Fruit fly (Drosophila melanogaster) whole organism, embryonic: ENCODE data around the gene RhoGEF4.

ENCODE experiments used
- Antp ChIP-seq: fragments of 200-800 bp; sonication (Bioruptor generic); optimal IDR thresholded peaks from 3 replicates; lab custom pipeline; 2016; ENCODE audit warnings: missing biosample characterization, missing genetic modification characterization
- CG10147 ChIP-seq: fragments of 200-800 bp; sonication (Bioruptor generic); optimal IDR thresholded peaks from 2 replicates; lab custom pipeline; 2019; ENCODE audit warnings: missing biosample characterization, mild to moderate bottlenecking, missing genetic modification characterization, moderate library complexity
- CG1024 ChIP-seq: fragments of 200-800 bp; sonication (Bioruptor generic); IDR thresholded peaks from 2 replicates; pipeline ENCODE4 v1.3.6; 2022; ENCODE audit warnings: missing biosample characterization, missing genetic modification characterization
- CG10959 ChIP-seq: fragments of 200-800 bp; sonication (Bioruptor generic); IDR thresholded peaks from 2 replicates; pipeline ENCODE4 v1.3.6; 2022; ENCODE audit warnings: missing biosample characterization, missing genetic modification characterization
- CG14014 ChIP-seq: fragments of 200-800 bp; sonication (Bioruptor generic); IDR thresholded peaks from 2 replicates; pipeline ENCODE4 v1.3.6; 2022; ENCODE audit warnings: missing biosample characterization, missing genetic modification characterization
- CG15011 ChIP-seq: fragments of 200-800 bp; sonication (Bioruptor generic); optimal IDR thresholded peaks from 3 replicates; lab custom pipeline; 2018; ENCODE audit warnings: missing biosample characterization, mild to moderate bottlenecking, missing genetic modification characterization
- CG15601 ChIP-seq: fragments of 200-800 bp; sonication (Bioruptor generic); optimal IDR thresholded peaks from 3 replicates; lab custom pipeline; 2019; ENCODE audit warnings: missing biosample characterization, mild to moderate bottlenecking, missing genetic modification characterization, moderate library complexity
- CG1603 ChIP-seq: fragments of 200-800 bp; sonication (Bioruptor generic); optimal IDR thresholded peaks from 2 replicates; lab custom pipeline; 2019; ENCODE audit warnings: missing biosample characterization, mild to moderate bottlenecking, missing genetic modification characterization, moderate library complexity
- CG16779 ChIP-seq: fragments of 200-800 bp; sonication (Bioruptor generic); IDR thresholded peaks from 2 replicates; pipeline ENCODE4 v1.3.6; 2022; ENCODE audit warnings: missing biosample characterization, missing genetic modification characterization
- CG17385 ChIP-seq: fragments of 200-800 bp; sonication (Bioruptor generic); optimal IDR thresholded peaks from 3 replicates; lab custom pipeline; 2018; ENCODE audit warnings: missing biosample characterization, mild to moderate bottlenecking, missing genetic modification characterization
- CG17568 ChIP-seq: fragments of 200-800 bp; sonication (Bioruptor generic); optimal IDR thresholded peaks from 2 replicates; lab custom pipeline; 2018; ENCODE audit warnings: missing biosample characterization, mild to moderate bottlenecking, missing genetic modification characterization, moderate library complexity
- CG17829 ChIP-seq: fragments of 200-800 bp; optimal IDR thresholded peaks from 2 replicates; lab custom pipeline; 2019; ENCODE audit warnings: missing biosample characterization, mild to moderate bottlenecking, missing genetic modification characterization, moderate library complexity
- CG34224 ChIP-seq: fragments of 200-800 bp; sonication (Bioruptor generic); IDR thresholded peaks from 3 replicates; pipeline ENCODE4 v1.3.6; 2022; ENCODE audit warnings: missing biosample characterization, missing genetic modification characterization; ENCODE audit not compliant: partially characterized antibody
- CG3838 ChIP-seq: fragments of 200-800 bp; sonication (Bioruptor generic); optimal IDR thresholded peaks from 3 replicates; lab custom pipeline; 2016; ENCODE audit warnings: missing biosample characterization, missing genetic modification characterization
- CG43689 ChIP-seq: fragments of 200-800 bp; sonication (Bioruptor generic); IDR thresholded peaks from 2 replicates; pipeline ENCODE4 v1.3.6; 2022; ENCODE audit warnings: missing biosample characterization, missing genetic modification characterization
- CG4820 ChIP-seq: fragments of 200-800 bp; sonication (Bioruptor generic); optimal IDR thresholded peaks from 3 replicates; lab custom pipeline; 2016; ENCODE audit warnings: missing biosample characterization, missing genetic modification characterization
- CG5245 ChIP-seq: fragments of 200-800 bp; sonication (Bioruptor generic); optimal IDR thresholded peaks from 3 replicates; lab custom pipeline; 2016; ENCODE audit warnings: missing biosample characterization, missing genetic modification characterization
- CG6272 ChIP-seq: fragments of 200-800 bp; sonication (Bioruptor generic); IDR thresholded peaks from 2 replicates; pipeline ENCODE4 v1.3.6; 2022; ENCODE audit warnings: missing biosample characterization, missing genetic modification characterization
- CG7839 ChIP-seq: fragments of 200-800 bp; sonication (Bioruptor generic); optimal IDR thresholded peaks from 3 replicates; lab custom pipeline; 2018; ENCODE audit warnings: missing biosample characterization, mild to moderate bottlenecking, missing genetic modification characterization, moderate library complexity
- CG7963 ChIP-seq: fragments of 200-800 bp; sonication (Bioruptor generic); IDR thresholded peaks from 3 replicates; pipeline ENCODE4 v1.3.6; 2022; ENCODE audit warnings: missing biosample characterization, missing genetic modification characterization; ENCODE audit not compliant: partially characterized antibody
- CG7987 ChIP-seq: fragments of 200-800 bp; sonication (Bioruptor generic); optimal IDR thresholded peaks from 2 replicates; lab custom pipeline; 2018; ENCODE audit warnings: missing biosample characterization, mild to moderate bottlenecking, missing genetic modification characterization, moderate library complexity
- CG9932 ChIP-seq: fragments of 200-800 bp; sonication (Bioruptor generic); IDR thresholded peaks from 2 replicates; pipeline ENCODE4 v1.3.6; 2022; ENCODE audit warnings: missing biosample characterization, missing genetic modification characterization
- Doc2 ChIP-seq: fragments of 200-800 bp; sonication (Bioruptor generic); IDR thresholded peaks from 2 replicates; pipeline ENCODE4 v1.3.6; 2022; ENCODE audit warnings: missing biosample characterization, missing genetic modification characterization
- E2f1 ChIP-seq: fragments of 200-800 bp; sonication (Bioruptor generic); IDR thresholded peaks from 2 replicates; pipeline ENCODE4 v1.3.6; 2022; ENCODE audit warnings: missing biosample characterization, missing genetic modification characterization
- Fer1 ChIP-seq: fragments of 200-800 bp; sonication (Bioruptor generic); optimal IDR thresholded peaks from 2 replicates; lab custom pipeline; 2017; ENCODE audit warnings: missing biosample characterization, mild to moderate bottlenecking, missing genetic modification characterization
- Fer2 ChIP-seq: fragments of 200-800 bp; sonication (Bioruptor generic); optimal IDR thresholded peaks from 2 replicates; lab custom pipeline; 2018; ENCODE audit warnings: missing biosample characterization, mild to moderate bottlenecking, missing genetic modification characterization, moderate library complexity
- HLH4C ChIP-seq: fragments of 200-800 bp; sonication (Bioruptor generic); IDR thresholded peaks from 3 replicates; pipeline ENCODE4 v1.3.6; 2022; ENCODE audit warnings: missing biosample characterization, missing genetic modification characterization; ENCODE audit not compliant: partially characterized antibody
- HLH54F ChIP-seq: fragments of 200-800 bp; sonication (Bioruptor generic); optimal IDR thresholded peaks from 3 replicates; lab custom pipeline; 2016; ENCODE audit warnings: missing biosample characterization, missing genetic modification characterization
- Hey ChIP-seq: fragments of 200-800 bp; sonication (Bioruptor generic); optimal IDR thresholded peaks from 3 replicates; lab custom pipeline; 2018; ENCODE audit warnings: missing biosample characterization, mild to moderate bottlenecking, missing genetic modification characterization
- HmgD ChIP-seq: fragments of 200-800 bp; sonication (Bioruptor generic); optimal IDR thresholded peaks from 3 replicates; lab custom pipeline; 2016; ENCODE audit warnings: missing biosample characterization, missing genetic modification characterization
- Hr51 ChIP-seq, 2 experiments: fragments of 200-800 bp; sonication (Bioruptor generic); optimal IDR thresholded peaks; 2 replicates in 1 of 2; 3 replicates in 1 of 2; lab custom pipeline; 2016 to 2018; ENCODE audit warnings: missing biosample characterization in 2 of 2, missing genetic modification characterization in 2 of 2, mild to moderate bottlenecking in 1 of 2, moderate library complexity in 1 of 2
- MTF-1 ChIP-seq: fragments of 200-800 bp; sonication (Bioruptor generic); optimal IDR thresholded peaks from 2 replicates; lab custom pipeline; 2018; ENCODE audit warnings: missing biosample characterization, mild to moderate bottlenecking, missing genetic modification characterization, borderline replicate concordance
- Mad ChIP-seq: fragments of 200-800 bp; sonication (Bioruptor generic); optimal IDR thresholded peaks from 2 replicates; lab custom pipeline; 2016; ENCODE audit warnings: missing biosample characterization, missing genetic modification characterization
- Max ChIP-seq: fragments of 200-800 bp; sonication (Bioruptor generic); optimal IDR thresholded peaks from 2 replicates; lab custom pipeline; 2016; ENCODE audit warnings: missing biosample characterization, mild to moderate bottlenecking, missing genetic modification characterization
- Oli ChIP-seq: fragments of 200-800 bp; sonication (Bioruptor generic); optimal IDR thresholded peaks from 2 replicates; lab custom pipeline; 2018; ENCODE audit warnings: missing biosample characterization, mild to moderate bottlenecking, missing genetic modification characterization, moderate library complexity
- Stat92E ChIP-seq, 3 experiments: fragments of >200 bp in 2 of 3; fragments of 200-800 bp in 1 of 3; sonication (Bioruptor generic) in 1 of 3; optimal IDR thresholded peaks; 2 replicates each; lab custom pipeline; 2017 to 2019; ENCODE audit warnings: missing biosample characterization in 3 of 3, missing genetic modification characterization in 3 of 3, mild to moderate bottlenecking in 1 of 3, moderate library complexity in 1 of 3
- da ChIP-seq: fragments of 200-800 bp; sonication (Bioruptor generic); optimal IDR thresholded peaks from 2 replicates; lab custom pipeline; 2016; ENCODE audit warnings: missing biosample characterization, missing genetic modification characterization
- danr ChIP-seq: fragments of 200-800 bp; sonication (Bioruptor generic); IDR thresholded peaks from 2 replicates; pipeline ENCODE4 v1.3.6; 2022; ENCODE audit warnings: missing biosample characterization, missing genetic modification characterization
- dati ChIP-seq: fragments of 200-800 bp; sonication (Bioruptor generic); IDR thresholded peaks from 2 replicates; pipeline ENCODE4 v1.3.6; 2022; ENCODE audit warnings: missing biosample characterization, missing genetic modification characterization
- hb ChIP-seq: fragments of 200-800 bp; sonication (Bioruptor generic); IDR thresholded peaks from 3 replicates; pipeline ENCODE4 v1.3.6; 2022; ENCODE audit warnings: missing biosample characterization, missing genetic modification characterization; ENCODE audit not compliant: partially characterized antibody
- ind ChIP-seq: fragments of 200-800 bp; sonication (Bioruptor generic); optimal IDR thresholded peaks from 3 replicates; lab custom pipeline; 2016; ENCODE audit warnings: missing biosample characterization, missing genetic modification characterization
- lmd ChIP-seq: fragments of 200-800 bp; sonication (Bioruptor generic); IDR thresholded peaks from 2 replicates; pipeline ENCODE4 v1.3.6; 2022; ENCODE audit warnings: missing biosample characterization, missing genetic modification characterization
- oc ChIP-seq: fragments of 200-800 bp; sonication (Bioruptor generic); optimal IDR thresholded peaks from 2 replicates; lab custom pipeline; 2018; ENCODE audit warnings: missing biosample characterization, mild to moderate bottlenecking, missing genetic modification characterization, moderate library complexity
- rib ChIP-seq: fragments of 200-800 bp; sonication (Bioruptor generic); IDR thresholded peaks from 2 replicates; pipeline ENCODE4 v1.3.6; 2022; ENCODE audit warnings: missing biosample characterization, missing genetic modification characterization
- slp2 ChIP-seq: fragments of 200-800 bp; sonication (Bioruptor generic); optimal IDR thresholded peaks from 2 replicates; lab custom pipeline; 2016; ENCODE audit warnings: missing biosample characterization, missing genetic modification characterization
- so ChIP-seq: fragments of 200-800 bp; sonication (Bioruptor generic); IDR thresholded peaks from 3 replicates; pipeline ENCODE4 v1.3.6; 2022; ENCODE audit warnings: missing biosample characterization, missing genetic modification characterization
- tll ChIP-seq, 2 experiments: fragments of 200-800 bp in 1 of 2; fragments of >200 bp in 1 of 2; sonication (Bioruptor generic) in 1 of 2; optimal IDR thresholded peaks; 2 replicates each; lab custom pipeline; 2017 to 2019; ENCODE audit warnings: missing biosample characterization in 2 of 2, missing genetic modification characterization in 2 of 2, mild to moderate bottlenecking in 1 of 2, moderate library complexity in 1 of 2
- twi ChIP-seq: fragments of 200-800 bp; optimal IDR thresholded peaks from 2 replicates; lab custom pipeline; 2019; ENCODE audit warnings: missing biosample characterization, mild to moderate bottlenecking, missing genetic modification characterization, moderate library complexity

RhoGEF4 gene

dm6 chr3L:7356386-7357117 is 33.3 kb upstream of the RhoGEF4 start, which contains the start of gene CTCF:
CTCF (minus strand) TSS chr3L:7356713.
- peak; percentile 62 for TF ChIP-seq Fer1 (GFP tag; lab: Kevin White, UChicago)
- TF ChIP-seq CG17568 (GFP tag; lab: Kevin White, UChicago): no peak
- peak; percentile 20 for TF ChIP-seq HLH54F
- peak; percentile 38 for TF ChIP-seq CG4820 (GFP tag; lab: Kevin White, UChicago)
- no peak for TF ChIP-seq Fer2 (tag; lab: Kevin White, UChicago)
- 0 out of 2 replicates have a peak, but pooled peaks have one; percentile 6 for TF ChIP-seq CG14014
- no peak for TF ChIP-seq CG10959 (GFP tag; lab: Robert Waterston, UW)
- peak; percentile 4 for TF ChIP-seq ind (GFP tag; lab: Kevin White, UChicago)
- no peak for TF ChIP-seq CG15011
- TF ChIP-seq CG16779 (GFP tag; lab: Robert Waterston, UW): no peak
- TF ChIP-seq CG17829 (tag; lab: Kevin White, UChicago): peak; percentile 72
- 0 out of 2 replicates have a peak, but pooled peaks have one; percentile 7 for TF ChIP-seq E2f1 (GFP tag; lab: Robert Waterston, UW)
- peak; percentile 34 for TF ChIP-seq CG15601 (tag; lab: Kevin White, UChicago)
- TF ChIP-seq CG1024 (GFP tag; lab: Robert Waterston, UW): peak; percentile 13; the same call in 1 of the 2 replicates
- peak in 1 of 3 experiments; percentile 9 for TF ChIP-seq Stat92E (GFP tag; optimal IDR thresholded peaks at IDR 0.05; lab: Kevin White, UChicago)
- no peak for TF ChIP-seq dati (GFP tag; lab: Robert Waterston, UW)
- peak; percentile 21 for TF ChIP-seq da
- peak; percentile 52; the same call in 1 of the 2 replicates for TF ChIP-seq lmd (GFP tag; lab: Robert Waterston, UW)
- no peak for TF ChIP-seq rib (GFP tag; lab: Robert Waterston, UW)
- TF ChIP-seq Mad (GFP tag; lab: Kevin White, UChicago): peak; percentile 17
- peak; percentile 32 for TF ChIP-seq Oli (tag; lab: Kevin White, UChicago)
- peak; percentile 65; the same call in 2 of the 3 replicates for TF ChIP-seq hb (GFP tag; lab: Robert Waterston, UW)
- TF ChIP-seq CG7963 (GFP tag; lab: Robert Waterston, UW): peak; percentile 68
- peak; percentile 73 for TF ChIP-seq Max (GFP tag; lab: Kevin White, UChicago)
- TF ChIP-seq Antp (GFP tag; lab: Kevin White, UChicago): peak; percentile 55
- TF ChIP-seq CG3838 (GFP tag; lab: Kevin White, UChicago): no peak
- peak; percentile 39 for TF ChIP-seq slp2 (GFP tag; lab: Kevin White, UChicago)
- TF ChIP-seq CG34224 (GFP tag; lab: Robert Waterston, UW): peak; percentile 73
- peak; percentile 44 for TF ChIP-seq CG5245 (GFP tag; lab: Kevin White, UChicago)
- peak; percentile 3 for TF ChIP-seq CG7987
- TF ChIP-seq MTF-1 (GFP tag; lab: Kevin White, UChicago): no peak
- peak; percentile 69 for TF ChIP-seq CG1603
- peak; percentile 35 for TF ChIP-seq twi (tag; lab: Kevin White, UChicago)
- TF ChIP-seq CG43689 (GFP tag; lab: Robert Waterston, UW): no peak
- no peak for TF ChIP-seq tll (GFP tag; optimal IDR thresholded peaks at IDR 0.05; lab: Kevin White, UChicago)
- TF ChIP-seq Hr51 (GFP tag; optimal IDR thresholded peaks at IDR 0.05; lab: Kevin White, UChicago): no peak
- no peak for TF ChIP-seq so
- TF ChIP-seq CG9932 (GFP tag; lab: Robert Waterston, UW): peak; percentile 43
- no peak for TF ChIP-seq oc (tag; lab: Kevin White, UChicago)
- TF ChIP-seq HmgD (GFP tag; lab: Kevin White, UChicago): no peak
- peak; percentile 53 for TF ChIP-seq CG7839 (tag; lab: Kevin White, UChicago)
- no peak for TF ChIP-seq CG6272
- no peak for TF ChIP-seq Hey
- no peak for TF ChIP-seq Doc2 (GFP tag; lab: Robert Waterston, UW)
- TF ChIP-seq CG17385 (GFP tag; lab: Kevin White, UChicago): peak; percentile 19
- TF ChIP-seq danr (GFP tag; lab: Robert Waterston, UW): no peak
- TF ChIP-seq HLH4C: peak; percentile 82
- TF ChIP-seq CG10147 (GFP tag; lab: Kevin White, UChicago): peak; percentile 32
